Worm (Caenorhabditis elegans) whole organism, L4 larva: ENCODE measurements around the gene haf-2.

Experiments
- D1046.2 ChIP-seq: fragments of 200-800 bp; sonication (Bioruptor generic); IDR thresholded peaks from 2 replicates; pipeline ENCODE4 v1.3.6; 2022; ENCODE audit warnings: missing genetic modification characterization, missing compliant biosample characterization
- F10B5.3 ChIP-seq: sonication (generic microtip); optimal IDR thresholded peaks from 2 replicates; lab custom pipeline; 2016; ENCODE audit warnings: mild to moderate bottlenecking, missing genetic modification characterization, missing compliant biosample characterization
- F26F4.8 ChIP-seq: fragments of 200-800 bp; sonication (Bioruptor generic); conservative IDR thresholded peaks from 2 replicates; pipeline ENCODE4 v1.3.6; 2022; ENCODE audit warnings: missing genetic modification characterization, missing compliant biosample characterization
- F37D6.2 ChIP-seq: sonication (generic microtip); optimal IDR thresholded peaks from 2 replicates; lab custom pipeline; 2016; ENCODE audit warnings: mild to moderate bottlenecking, missing genetic modification characterization, missing compliant biosample characterization
- F44E2.7 ChIP-seq: fragments of 200-800 bp; sonication (Bioruptor generic); IDR thresholded peaks from 2 replicates; pipeline ENCODE4 v2.1.2; 2022; ENCODE audit warnings: missing genetic modification characterization, missing compliant biosample characterization
- T20F7.1 ChIP-seq: fragments of 200-800 bp; sonication (Bioruptor generic); optimal IDR thresholded peaks from 2 replicates; lab custom pipeline; 2018; ENCODE audit warnings: mild to moderate bottlenecking, missing genetic modification characterization, missing compliant biosample characterization
- T26A8.4 ChIP-seq: fragments of 200-800 bp; sonication (Bioruptor generic); IDR thresholded peaks from 2 replicates; pipeline ENCODE4 v1.3.6; 2022; ENCODE audit warnings: missing genetic modification characterization, missing compliant biosample characterization
- Y105C5A.15 ChIP-seq: fragments of 200-800 bp; sonication (Bioruptor generic); IDR thresholded peaks from 2 replicates; pipeline ENCODE4 v1.3.6; 2022; ENCODE audit warnings: missing genetic modification characterization, missing compliant biosample characterization
- ZK337.2 ChIP-seq: fragments of 200-800 bp; sonication (Bioruptor generic); IDR thresholded peaks from 2 replicates; pipeline ENCODE4 v1.3.6; 2022; ENCODE audit warnings: missing genetic modification reagents, missing genetic modification characterization, missing compliant biosample characterization
- aha-1 ChIP-seq: fragments of 150-350 bp; peaks from one replicate; lab custom pipeline; 2014; ENCODE audit warnings: missing biosample characterization, missing genetic modification characterization
- ceh-20 ChIP-seq: fragments of 200-800 bp; sonication (Bioruptor generic); IDR thresholded peaks from 2 replicates; pipeline ENCODE4 v1.3.6; 2022; ENCODE audit warnings: missing genetic modification reagents, missing genetic modification characterization, missing compliant biosample characterization
- ceh-28 ChIP-seq: fragments of 150-350 bp; optimal IDR thresholded peaks from 2 replicates; lab custom pipeline; 2014; ENCODE audit warnings: missing biosample characterization, missing genetic modification reagents, missing genetic modification characterization
- cey-2 ChIP-seq: sonication (generic microtip); optimal IDR thresholded peaks from 3 replicates; lab custom pipeline; 2017; ENCODE audit warnings: missing genetic modification characterization, mild to moderate bottlenecking, missing compliant biosample characterization, antibody characterized with exemption, borderline replicate concordance; ENCODE audit not compliant: insufficient read depth
- daf-16 ChIP-seq, 3 experiments: sonication (generic microtip); optimal IDR thresholded peaks; 2 replicates each; lab custom pipeline; 2016 to 2017; ENCODE audit warnings: missing genetic modification characterization in 3 of 3, missing genetic modification reagents in 3 of 3, mild to moderate bottlenecking in 2 of 3, missing compliant biosample characterization in 2 of 3, missing biosample characterization in 1 of 3, moderate library complexity in 1 of 3
- dmd-9 ChIP-seq: fragments of 200-800 bp; sonication (Bioruptor generic); IDR thresholded peaks from 2 replicates; pipeline ENCODE4 v1.3.6; 2022; ENCODE audit warnings: missing genetic modification reagents, missing genetic modification characterization, missing compliant biosample characterization
- dve-1 ChIP-seq: sonication (generic microtip); optimal IDR thresholded peaks from 2 replicates; lab custom pipeline; 2017; ENCODE audit warnings: antibody characterized with exemption, mild to moderate bottlenecking, missing genetic modification characterization, missing compliant biosample characterization; ENCODE audit not compliant: insufficient read depth
- fkh-10 ChIP-seq: fragments of 150-350 bp; optimal IDR thresholded peaks from 2 replicates; lab custom pipeline; 2014; ENCODE audit warnings: missing biosample characterization, missing genetic modification reagents, missing genetic modification characterization
- fos-1 ChIP-seq: fragments of 150-350 bp; optimal IDR thresholded peaks from 2 replicates; lab custom pipeline; 2014; ENCODE audit warnings: missing biosample characterization, missing genetic modification characterization
- gei-8 ChIP-seq: fragments of 200-800 bp; sonication (Bioruptor generic); optimal IDR thresholded peaks from 2 replicates; lab custom pipeline; 2018; ENCODE audit warnings: mild to moderate bottlenecking, missing genetic modification characterization, missing compliant biosample characterization
- hlh-11 ChIP-seq: fragments of 200-800 bp; sonication (Bioruptor generic); optimal IDR thresholded peaks from 2 replicates; lab custom pipeline; 2018; ENCODE audit warnings: mild to moderate bottlenecking, missing genetic modification characterization, missing compliant biosample characterization
- hlh-30 ChIP-seq: sonication (generic microtip); optimal IDR thresholded peaks from 2 replicates; lab custom pipeline; 2017; ENCODE audit warnings: antibody characterized with exemption, mild to moderate bottlenecking, missing genetic modification characterization, missing compliant biosample characterization; ENCODE audit not compliant: insufficient read depth
- jun-1 ChIP-seq: fragments of 150-350 bp; optimal IDR thresholded peaks from 2 replicates; lab custom pipeline; 2014; ENCODE audit warnings: missing biosample characterization, missing genetic modification reagents, missing genetic modification characterization
- lim-7 ChIP-seq: fragments of 200-800 bp; sonication (Bioruptor generic); IDR thresholded peaks from 2 replicates; pipeline ENCODE4 v1.3.6; 2022; ENCODE audit warnings: missing genetic modification characterization, missing compliant biosample characterization
- lin-1 ChIP-seq: fragments of 200-800 bp; sonication (Bioruptor generic); IDR thresholded peaks from 2 replicates; pipeline ENCODE4 v1.3.6; 2022; ENCODE audit warnings: missing genetic modification reagents, missing genetic modification characterization, missing compliant biosample characterization
- lin-13 ChIP-seq: fragments of 150-350 bp; optimal IDR thresholded peaks from 2 replicates; lab custom pipeline; 2014; ENCODE audit warnings: missing biosample characterization, missing genetic modification reagents, missing genetic modification characterization
- lin-38 ChIP-seq: fragments of 200-800 bp; sonication (Bioruptor generic); IDR thresholded peaks from 2 replicates; pipeline ENCODE4 v1.3.6; 2022; ENCODE audit warnings: missing genetic modification reagents, missing genetic modification characterization, missing compliant biosample characterization
- lir-3 ChIP-seq: sonication (generic microtip); optimal IDR thresholded peaks from 2 replicates; lab custom pipeline; 2016; ENCODE audit warnings: mild to moderate bottlenecking, missing genetic modification characterization, missing compliant biosample characterization
- lsy-2 ChIP-seq, 2 experiments: fragments of 150-350 bp in 1 of 2; sonication (generic microtip) in 1 of 2; optimal IDR thresholded peaks; 2 replicates each; lab custom pipeline; 2014 to 2017; ENCODE audit warnings: missing biosample characterization in 2 of 2, missing genetic modification characterization in 2 of 2
- madf-5 ChIP-seq, 2 experiments: fragments of 200-800 bp; sonication (Bioruptor generic); IDR thresholded peaks; 2 replicates each; pipeline ENCODE4 v1.3.6; 2022; ENCODE audit warnings: missing compliant biosample characterization in 2 of 2, missing genetic modification characterization in 2 of 2
- mep-1 ChIP-seq: fragments of 150-350 bp; sonication (generic microtip); optimal IDR thresholded peaks from 3 replicates; lab custom pipeline; 2014; ENCODE audit warnings: missing biosample characterization, missing genetic modification characterization
- mxl-2 ChIP-seq: fragments of 200-800 bp; sonication (Bioruptor generic); conservative IDR thresholded peaks from 2 replicates; pipeline ENCODE4 v1.3.6; 2022; ENCODE audit warnings: missing genetic modification reagents, missing genetic modification characterization, missing compliant biosample characterization
- nhr-10 ChIP-seq: fragments of 150-350 bp; optimal IDR thresholded peaks from 2 replicates; lab custom pipeline; 2014; ENCODE audit warnings: missing biosample characterization, missing genetic modification characterization
- nhr-11 ChIP-seq: fragments of 150-350 bp; optimal IDR thresholded peaks from 2 replicates; lab custom pipeline; 2014; ENCODE audit warnings: missing biosample characterization, missing genetic modification characterization
- nhr-237 ChIP-seq: sonication (generic microtip); optimal IDR thresholded peaks from 2 replicates; lab custom pipeline; 2017; ENCODE audit warnings: missing biosample characterization, missing genetic modification characterization
- nhr-28 ChIP-seq: fragments of 150-350 bp; optimal IDR thresholded peaks from 2 replicates; lab custom pipeline; 2014; ENCODE audit warnings: missing biosample characterization, missing genetic modification characterization
- nhr-42 ChIP-seq: fragments of 200-800 bp; sonication (Bioruptor generic); IDR thresholded peaks from 2 replicates; pipeline ENCODE4 v1.3.6; 2022; ENCODE audit warnings: missing genetic modification characterization, missing compliant biosample characterization
- nhr-6 ChIP-seq: fragments of 150-350 bp; optimal IDR thresholded peaks from 2 replicates; lab custom pipeline; 2014; ENCODE audit warnings: missing biosample characterization, missing genetic modification characterization
- nhr-77 ChIP-seq: fragments of 150-350 bp; optimal IDR thresholded peaks from 2 replicates; lab custom pipeline; 2014; ENCODE audit warnings: missing biosample characterization, missing genetic modification characterization
- rbr-2 ChIP-seq: sonication (generic microtip); optimal IDR thresholded peaks from 2 replicates; lab custom pipeline; 2016; ENCODE audit warnings: missing genotype, missing genetic modification characterization, missing compliant biosample characterization
- sdz-12 ChIP-seq: fragments of 200-800 bp; sonication (Bioruptor generic); optimal IDR thresholded peaks from 2 replicates; lab custom pipeline; 2018; ENCODE audit warnings: mild to moderate bottlenecking, missing genetic modification characterization, missing compliant biosample characterization
- snpc-1.2 ChIP-seq: fragments of 200-800 bp; sonication (Bioruptor generic); IDR thresholded peaks from 2 replicates; pipeline ENCODE4 v1.3.6; 2022; ENCODE audit warnings: missing genetic modification reagents, missing genetic modification characterization, missing compliant biosample characterization
- spr-1 ChIP-seq: sonication (generic microtip); optimal IDR thresholded peaks from 2 replicates; lab custom pipeline; 2016; ENCODE audit warnings: mild to moderate bottlenecking, missing genetic modification characterization, missing compliant biosample characterization
- tag-97 ChIP-seq: fragments of 200-800 bp; sonication (Bioruptor generic); IDR thresholded peaks from 2 replicates; pipeline ENCODE4 v1.3.6; 2022; ENCODE audit warnings: missing genetic modification characterization, missing compliant biosample characterization
- tra-1 ChIP-seq: fragments of 200-800 bp; sonication (Bioruptor generic); IDR thresholded peaks from 2 replicates; pipeline ENCODE4 v1.3.6; 2022; ENCODE audit warnings: missing genetic modification reagents, missing genetic modification characterization, missing compliant biosample characterization
- unc-130 ChIP-seq: sonication (generic microtip); optimal IDR thresholded peaks from 2 replicates; lab custom pipeline; 2016; ENCODE audit warnings: missing genetic modification reagents, missing genetic modification characterization, missing compliant biosample characterization
- zip-11 ChIP-seq: fragments of 200-800 bp; sonication (Bioruptor generic); IDR thresholded peaks from 2 replicates; pipeline ENCODE4 v1.3.6; 2022; ENCODE audit warnings: missing genetic modification characterization, missing compliant biosample characterization
- zip-2 ChIP-seq: fragments of 150-350 bp; optimal IDR thresholded peaks from 2 replicates; lab custom pipeline; 2014; ENCODE audit warnings: missing biosample characterization, missing genetic modification characterization

Gene haf-2

DNA sequence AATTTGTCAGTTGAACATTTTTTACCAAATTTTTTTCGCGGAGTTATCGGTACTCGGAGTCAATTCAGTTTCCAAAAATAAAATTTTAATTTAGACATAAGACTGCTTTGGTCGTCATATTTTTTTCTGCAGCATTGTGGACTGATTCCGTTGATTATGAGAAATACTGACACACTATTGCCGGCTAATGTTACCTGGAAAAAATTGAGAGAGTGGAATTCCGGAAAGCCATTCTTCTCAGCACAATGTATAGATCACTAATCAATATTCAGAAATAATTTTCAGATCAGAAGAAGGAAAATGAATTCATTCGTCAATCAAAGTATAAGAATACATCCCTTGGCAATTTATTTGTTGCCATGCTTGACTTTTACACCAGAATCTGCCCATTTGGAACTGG is 22.8 kb upstream of the haf-2 start, which contains the start of gene C07D10.6:
TSS of gene C07D10.6 (plus strand) at position 301 of the 400 bp plus-strand sequence.
- TF ChIP-seq cey-2 (tag; lab: Kevin White, UChicago) (no peak), unc-130 (no peak), D1046.2 (GFP tag; lab: Robert Waterston, UW) (no peak), nhr-28 (tag; lab: Kevin White, UChicago) (no peak), tra-1 (GFP tag; lab: Robert Waterston, UW) (no peak), lim-7 (GFP tag; lab: Robert Waterston, UW) (no peak), hlh-11 (tag; lab: Kevin White, UChicago) (no peak), rbr-2 (tag; lab: Kevin White, UChicago) (no peak), nhr-11 (tag; lab: Kevin White, UChicago) (no peak), snpc-1.2 (GFP tag; lab: Robert Waterston, UW) (no peak), lin-1 (GFP tag; lab: Robert Waterston, UW) (no peak), nhr-42 (GFP tag; lab: Robert Waterston, UW) (no peak), lin-38 (GFP tag; lab: Robert Waterston, UW) (no peak), mep-1 (tag; lab: Kevin White, UChicago) (no peak), ceh-28 (no peak), nhr-10 (tag; lab: Kevin White, UChicago) (no peak), ZK337.2 (GFP tag; lab: Robert Waterston, UW) (no peak)

DNA sequence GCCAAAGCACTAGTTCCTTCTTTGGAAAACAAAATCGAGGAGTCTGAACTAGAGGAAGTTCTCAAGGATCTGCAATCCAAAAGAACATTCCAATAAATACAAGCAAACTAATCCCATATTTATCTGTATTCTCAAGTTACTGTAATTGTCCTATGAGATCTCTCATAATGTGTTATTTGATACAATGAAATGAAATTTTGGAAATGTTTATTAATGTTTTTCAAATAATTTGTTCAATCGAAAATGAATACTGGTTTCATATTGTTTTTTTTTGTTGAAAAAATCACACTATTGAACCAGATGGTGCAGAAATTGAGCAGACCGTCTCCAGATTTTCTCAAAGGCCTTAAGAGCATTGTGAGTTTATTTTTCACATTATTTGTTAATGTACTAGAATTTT is 18.8 kb upstream of the haf-2 start, which contains the start of gene F43E2.1:
TSS of gene F43E2.1 (plus strand) at position 301 of the 400 bp plus-strand sequence.
- TF ChIP-seq zip-11, result no peak
- no peak for TF ChIP-seq gei-8 (GFP tag; lab: Kevin White, UChicago)
- no peak for TF ChIP-seq nhr-77 (tag; lab: Kevin White, UChicago)
- TF ChIP-seq hlh-30 (tag; lab: Kevin White, UChicago), result no peak
- no peak for TF ChIP-seq spr-1 (tag; lab: Kevin White, UChicago)
- no peak for TF ChIP-seq madf-5 (GFP tag; IDR thresholded peaks at IDR 0.05; lab: Robert Waterston, UW)
- TF ChIP-seq D1046.2 (GFP tag; lab: Robert Waterston, UW), result no peak
- no peak for TF ChIP-seq mxl-2 (GFP tag; lab: Robert Waterston, UW)
- TF ChIP-seq fos-1, result no peak
- no peak for TF ChIP-seq T20F7.1 (GFP tag; lab: Kevin White, UChicago)
- TF ChIP-seq ceh-20 (GFP tag; lab: Robert Waterston, UW), result no peak

DNA sequence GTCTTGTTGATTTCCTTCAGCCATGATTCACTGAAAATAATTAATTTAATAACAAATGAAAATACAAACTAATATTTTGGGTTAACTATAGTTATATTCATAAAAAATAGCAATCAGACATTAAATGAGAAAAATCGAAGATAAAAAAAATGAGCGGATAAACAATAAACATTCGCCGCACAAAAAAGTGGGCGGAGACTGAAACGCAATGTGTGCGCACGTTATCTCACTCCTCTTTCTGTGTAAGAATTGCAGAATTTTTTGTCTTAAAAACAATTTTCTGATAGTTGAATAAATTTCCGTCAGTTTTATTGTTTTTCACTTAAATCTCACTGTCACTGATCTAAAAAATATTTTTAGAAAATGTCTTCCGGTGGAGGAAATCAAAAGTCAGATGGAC is 17.9 kb upstream of the haf-2 start, which contains the start of the genes mtch-1 and rpb-4:
TSS of gene mtch-1 (minus strand) at position 24 of the 400 bp plus-strand sequence.
TSS of gene rpb-4 (plus strand) at position 353 of the 400 bp plus-strand sequence.
- TF ChIP-seq lin-13 (GFP tag; lab: Kevin White, UChicago) (no peak), aha-1 (peak; percentile 81), fkh-10 (GFP tag; lab: Kevin White, UChicago) (no peak), Y105C5A.15 (GFP tag; lab: Robert Waterston, UW) (no peak), F44E2.7 (GFP tag; lab: Robert Waterston, UW) (no peak), tag-97 (GFP tag; lab: Robert Waterston, UW) (no peak), F37D6.2 (tag; lab: Kevin White, UChicago) (no peak), dve-1 (peak; percentile 50), nhr-10 (tag; lab: Kevin White, UChicago) (no peak), jun-1 (tag; lab: Kevin White, UChicago) (no peak), zip-2 (tag; lab: Kevin White, UChicago) (no peak), mep-1 (tag; lab: Kevin White, UChicago) (peak; percentile 66), nhr-237 (no peak), dmd-9 (GFP tag; lab: Robert Waterston, UW) (no peak), T26A8.4 (no peak), lir-3 (no peak), gei-8 (GFP tag; lab: Kevin White, UChicago) (no peak), F26F4.8 (no peak), zip-11 (no peak), nhr-42 (GFP tag; lab: Robert Waterston, UW) (no peak), unc-130 (peak; percentile 18), F10B5.3 (tag; lab: Kevin White, UChicago) (no peak), lin-38 (GFP tag; lab: Robert Waterston, UW) (no peak), nhr-6 (peak; percentile 85), sdz-12 (GFP tag; lab: Kevin White, UChicago) (no peak), nhr-11 (tag; lab: Kevin White, UChicago) (no peak), daf-16 (GFP tag; optimal IDR thresholded peaks at IDR 0.05; lab: Kevin White, UChicago) (peak in 1 of 2 experiments; percentile 50), daf-16 (tag; optimal IDR thresholded peaks at IDR 0.05; lab: Kevin White, UChicago) (peak; percentile 93), cey-2 (tag; lab: Kevin White, UChicago) (no peak), lsy-2 (tag; optimal IDR thresholded peaks at IDR 0.05; lab: Kevin White, UChicago) (peak in 1 of 2 experiments; percentile 62)
